Worm (Caenorhabditis elegans): ENCODE measurements around the gene C34C12.7.
A peak's percentile ranks its signal among the peaks of the same experiment; 100 is the strongest.

Gene C34C12.7

ce11 chrIII:3505051-3505548, 17.0 kb upstream of the C34C12.7 start, which contains the start of gene lias-1 (continued):
- no peak for TF ChIP-seq ces-1 (GFP tag; optimal IDR thresholded peaks at IDR 0.05)
- TF ChIP-seq lin-15B (tag; optimal IDR thresholded peaks at IDR 0.05), result no peak
- no peak for TF ChIP-seq unc-39 (tag; optimal IDR thresholded peaks at IDR 0.05)
- no peak for TF ChIP-seq nhr-237 (tag; optimal IDR thresholded peaks at IDR 0.05)
- peak in 1 of 2 experiments; percentile 72 for TF ChIP-seq mdl-1 (tag; optimal IDR thresholded peaks at IDR 0.05)

DNA sequence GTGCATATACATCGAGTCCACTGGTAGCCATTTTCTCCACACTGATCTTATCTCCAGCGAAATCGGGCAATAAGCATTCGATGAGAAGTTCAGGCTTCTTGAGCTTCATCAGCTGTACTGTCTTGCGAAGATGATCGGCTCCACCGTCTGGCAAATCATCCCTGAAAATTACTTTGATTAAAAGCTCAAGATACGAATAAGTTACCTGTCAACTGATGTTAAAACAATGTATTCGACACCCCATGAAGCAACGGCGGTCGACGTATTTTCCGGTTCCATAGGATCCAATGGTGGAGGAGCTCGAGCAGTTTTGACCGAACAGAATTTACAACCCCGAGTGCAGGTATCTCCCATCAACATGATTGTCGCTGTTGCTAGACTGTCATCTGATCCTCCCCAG, 16.1 kb upstream of the C34C12.7 start:
- peak; percentile 30; the same call in 1 of the 2 replicates for TF ChIP-seq Y48G9A.11 (GFP tag; IDR thresholded peaks at IDR 0.05)
- peak; percentile 90 for TF ChIP-seq aha-1 (tag)
- no peak for TF ChIP-seq Y75B8A.6 (GFP tag; IDR thresholded peaks at IDR 0.05)

ce11 chrIII:3503286-3503685, 15.1 kb upstream of the C34C12.7 start, which contains the start of gene rpl-16:
Gene rpl-16, minus strand, starts transcription at chrIII:3503604.
- no peak for TF ChIP-seq zip-11 (GFP tag; IDR thresholded peaks at IDR 0.05)
- no peak for TF ChIP-seq attf-4 (tag; optimal IDR thresholded peaks at IDR 0.05)
- peak; percentile 61; the same call in 1 of the 2 replicates for TF ChIP-seq snpc-1.2 (GFP tag; IDR thresholded peaks at IDR 0.05)
- 0 out of 2 replicates have a peak, but pooled peaks have one; percentile 4 for TF ChIP-seq ZK337.2 (GFP tag; IDR thresholded peaks at IDR 0.05)
- peak; percentile 22; the same call in 1 of the 2 replicates for TF ChIP-seq vab-7 (GFP tag; IDR thresholded peaks at IDR 0.05)
- TF ChIP-seq daf-8 (GFP tag; IDR thresholded peaks at IDR 0.05), result no peak
- TF ChIP-seq T26A8.4 (GFP tag; IDR thresholded peaks at IDR 0.05), result no peak
- 0 out of 4 replicates have a peak, but pooled peaks of 1 of the 2 experiments have one; percentile 23 for TF ChIP-seq madf-5 (GFP tag; IDR thresholded peaks at IDR 0.05)
- TF ChIP-seq set-16 (GFP tag; IDR thresholded peaks at IDR 0.05), result peak; percentile 29; the same call in 1 of the 2 replicates
- TF ChIP-seq D1046.2 (GFP tag; IDR thresholded peaks at IDR 0.05), result no peak
- peak; percentile 63; the same call in 1 of the 2 replicates for TF ChIP-seq ctbp-1 (GFP tag; IDR thresholded peaks at IDR 0.05)
- peak; percentile 28; the same call in 1 of the 2 replicates for TF ChIP-seq php-3 (GFP tag; IDR thresholded peaks at IDR 0.05)
- peak; percentile 27 for TF ChIP-seq lin-13 (GFP tag; optimal IDR thresholded peaks at IDR 0.05)

DNA sequence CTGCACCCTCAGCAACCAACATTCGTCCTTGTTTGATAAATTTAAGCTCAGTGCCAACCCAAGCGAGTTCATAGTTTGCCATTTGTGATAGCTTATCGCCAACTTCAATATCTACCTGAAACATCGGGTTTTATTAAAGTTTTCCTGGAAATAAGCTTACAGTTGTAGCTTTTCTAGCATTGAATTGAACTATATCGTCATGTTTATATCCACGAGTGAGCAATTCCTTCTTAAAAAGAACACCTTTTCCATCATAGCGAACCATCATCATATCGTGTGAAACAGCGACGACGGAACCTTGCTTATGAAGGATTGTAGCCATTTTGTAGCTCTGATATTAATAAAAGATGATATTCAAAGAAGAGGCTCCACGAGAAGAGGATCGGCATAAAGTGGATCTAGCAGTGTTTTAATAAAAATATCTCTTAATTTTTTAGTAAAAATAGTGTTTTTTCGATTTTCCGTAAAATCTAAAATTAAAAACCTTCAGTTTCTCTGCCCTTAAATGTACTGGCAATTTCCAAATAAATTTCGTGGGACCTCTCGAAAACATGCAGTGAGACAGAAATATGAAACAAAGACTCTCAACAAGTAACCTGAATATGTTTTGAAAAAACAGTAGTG, 14.2 kb upstream of the C34C12.7 start, which contains the start of gene M01F1.8:
TSS of gene M01F1.8 (minus strand) at position 335 of the 624 bp plus-strand sequence.
- no peak for TF ChIP-seq ceh-28 (tag; optimal IDR thresholded peaks at IDR 0.05)
- TF ChIP-seq duxl-1 (tag; optimal IDR thresholded peaks at IDR 0.05; ENCODE audit: poor library complexity), result no peak
- TF ChIP-seq dmd-9 (GFP tag; IDR thresholded peaks at IDR 0.05), result no peak
- TF ChIP-seq lin-15B (tag; optimal IDR thresholded peaks at IDR 0.05), result no peak
- no peak for TF ChIP-seq tag-97 (GFP tag; IDR thresholded peaks at IDR 0.05)
- peak; percentile 29; the same call in 1 of the 2 replicates for TF ChIP-seq snpc-1.2 (GFP tag; IDR thresholded peaks at IDR 0.05)
- TF ChIP-seq Y105C5A.15 (GFP tag; IDR thresholded peaks at IDR 0.05), result 0 out of 2 replicates have a peak, but pooled peaks have one; percentile 28
- peak in 1 of 2 experiments; percentile 77 for TF ChIP-seq unc-62 (GFP tag; optimal IDR thresholded peaks at IDR 0.05 in 1 of 2)
- TF ChIP-seq unc-62 (tag; optimal IDR thresholded peaks at IDR 0.05), result no peak
- no peak for TF ChIP-seq ctbp-1 (GFP tag; IDR thresholded peaks at IDR 0.05)
- TF ChIP-seq nhr-102 (tag; optimal IDR thresholded peaks at IDR 0.05), result no peak
- peak; percentile 61 for TF ChIP-seq lin-38 (GFP tag; IDR thresholded peaks at IDR 0.05)
- TF ChIP-seq madf-5 (GFP tag; IDR thresholded peaks at IDR 0.05), result no peak
- no peak for TF ChIP-seq lin-13 (GFP tag; optimal IDR thresholded peaks at IDR 0.05)
- no peak for TF ChIP-seq php-3 (GFP tag; IDR thresholded peaks at IDR 0.05)
- TF ChIP-seq pha-4 (GFP tag; IDR thresholded peaks at IDR 0.05), result no peak
- no peak for TF ChIP-seq pha-4 (tag; optimal IDR thresholded peaks at IDR 0.05)
- no peak for TF ChIP-seq T26A8.4 (GFP tag; IDR thresholded peaks at IDR 0.05)
- no peak for TF ChIP-seq hif-1 (tag; optimal IDR thresholded peaks at IDR 0.05)
- peak in 1 of 2 experiments; percentile 11 for TF ChIP-seq daf-16 (GFP tag; optimal IDR thresholded peaks at IDR 0.05)
- peak; percentile 3 for TF ChIP-seq daf-16 (tag; optimal IDR thresholded peaks at IDR 0.05)
- no peak for TF ChIP-seq spr-1 (tag; optimal IDR thresholded peaks at IDR 0.05)
- peak; percentile 54 for TF ChIP-seq F10B5.3 (tag; optimal IDR thresholded peaks at IDR 0.05)
- peak; percentile 46 for TF ChIP-seq F49E8.2 (tag; optimal IDR thresholded peaks at IDR 0.05; ENCODE audit: borderline replicate concordance)
- TF ChIP-seq daf-19 (GFP tag; conservative IDR thresholded peaks at IDR 0.05), result 0 out of 2 replicates have a peak, but pooled peaks have one; percentile 23
- TF ChIP-seq attf-4 (tag; optimal IDR thresholded peaks at IDR 0.05), result no peak
- no peak for TF ChIP-seq mxl-2 (GFP tag; conservative IDR thresholded peaks at IDR 0.05)
